Worm (Caenorhabditis elegans) whole organism, L2 larva: ENCODE data around the gene gcc-1.

ENCODE experiments used
- C34F6.9 ChIP-seq: fragments of 150-350 bp; optimal IDR thresholded peaks from 2 replicates; lab custom pipeline; 2014; ENCODE audit warnings: missing biosample characterization, missing genetic modification characterization
- F13H6.1 ChIP-seq: sonication (generic microtip); optimal IDR thresholded peaks from 2 replicates; lab custom pipeline; 2016; ENCODE audit warnings: missing genetic modification characterization, missing compliant biosample characterization
- ZK546.5 ChIP-seq: sonication (generic microtip); optimal IDR thresholded peaks from 2 replicates; lab custom pipeline; 2017; ENCODE audit warnings: missing biosample characterization, missing genetic modification characterization
- aly-2 ChIP-seq: fragments of 150-350 bp; optimal IDR thresholded peaks from 2 replicates; lab custom pipeline; 2014; ENCODE audit warnings: missing biosample characterization, missing genetic modification characterization
- ama-1 ChIP-seq: fragments of 150-350 bp; optimal IDR thresholded peaks from 2 replicates; lab custom pipeline; 2018; ENCODE audit warnings: inconsistent platforms
- ceh-82 ChIP-seq: fragments of 150-350 bp; optimal IDR thresholded peaks from 2 replicates; lab custom pipeline; 2014; ENCODE audit warnings: missing biosample characterization, missing genetic modification characterization
- crh-2 ChIP-seq: sonication (generic microtip); optimal IDR thresholded peaks from 2 replicates; lab custom pipeline; 2017; ENCODE audit warnings: missing biosample characterization, missing genetic modification characterization
- dmd-4 ChIP-seq: sonication (generic microtip); optimal IDR thresholded peaks from 2 replicates; lab custom pipeline; 2017; ENCODE audit warnings: missing biosample characterization, missing genetic modification characterization
- egl-27 ChIP-seq: sonication (generic microtip); optimal IDR thresholded peaks from 3 replicates; lab custom pipeline; 2017; ENCODE audit warnings: missing biosample characterization, missing genetic modification reagents, missing genetic modification characterization
- elt-1 ChIP-seq: fragments of 150-350 bp; optimal IDR thresholded peaks from 2 replicates; lab custom pipeline; 2014; ENCODE audit warnings: missing biosample characterization, missing genetic modification characterization
- fos-1 ChIP-seq: fragments of 150-350 bp; optimal IDR thresholded peaks from 2 replicates; lab custom pipeline; 2014; ENCODE audit warnings: missing biosample characterization, missing genetic modification characterization
- lin-13 ChIP-seq: fragments of 150-350 bp; optimal IDR thresholded peaks from 2 replicates; lab custom pipeline; 2014; ENCODE audit warnings: missing biosample characterization, missing genetic modification reagents, missing genetic modification characterization
- mdl-1 ChIP-seq, 2 experiments: fragments of 150-350 bp in 1 of 2; sonication (generic microtip) in 1 of 2; optimal IDR thresholded peaks; 2 replicates each; lab custom pipeline; 2017; ENCODE audit warnings: missing biosample characterization in 2 of 2, missing genetic modification characterization in 2 of 2
- nhr-10 ChIP-seq: sonication (generic microtip); optimal IDR thresholded peaks from 2 replicates; lab custom pipeline; 2017; ENCODE audit warnings: missing biosample characterization, missing genetic modification characterization
- nhr-11 ChIP-seq: fragments of 150-350 bp; optimal IDR thresholded peaks from 2 replicates; lab custom pipeline; 2014; ENCODE audit warnings: missing biosample characterization, missing genetic modification characterization
- nhr-129 ChIP-seq: fragments of 150-350 bp; optimal IDR thresholded peaks from 2 replicates; lab custom pipeline; 2014; ENCODE audit warnings: missing biosample characterization, missing genetic modification characterization
- nhr-237 ChIP-seq: fragments of 150-350 bp; optimal IDR thresholded peaks from 2 replicates; lab custom pipeline; 2014; ENCODE audit warnings: missing biosample characterization, missing genetic modification characterization
- nhr-25 ChIP-seq: fragments of 150-350 bp; sonication (generic microtip); optimal IDR thresholded peaks from 3 replicates; lab custom pipeline; 2014; ENCODE audit warnings: missing biosample characterization, missing genetic modification characterization
- nhr-6 ChIP-seq: fragments of 150-350 bp; optimal IDR thresholded peaks from 2 replicates; lab custom pipeline; 2014; ENCODE audit warnings: missing biosample characterization, missing genetic modification characterization
- skn-1 ChIP-seq: sonication (generic microtip); optimal IDR thresholded peaks from 2 replicates; lab custom pipeline; 2017; ENCODE audit warnings: missing biosample characterization, missing genetic modification characterization
- sma-3 ChIP-seq: sonication (generic microtip); optimal IDR thresholded peaks from 2 replicates; lab custom pipeline; 2016; ENCODE audit warnings: missing genetic modification reagents, missing genetic modification characterization, missing compliant biosample characterization
- sma-9 ChIP-seq, 2 experiments: fragments of 150-350 bp in 1 of 2; sonication (generic microtip) in 1 of 2; optimal IDR thresholded peaks; 2 replicates each; lab custom pipeline; 2014 to 2016; ENCODE audit warnings: missing genetic modification characterization in 2 of 2, mild to moderate bottlenecking in 1 of 2, missing biosample characterization in 1 of 2, missing compliant biosample characterization in 1 of 2, missing genetic modification reagents in 1 of 2, moderate library complexity in 1 of 2
- snpc-4 ChIP-seq: fragments of 150-350 bp; optimal IDR thresholded peaks from 2 replicates; lab custom pipeline; 2014; ENCODE audit warnings: missing biosample characterization, missing genetic modification characterization
- unc-39 ChIP-seq: fragments of 150-350 bp; optimal IDR thresholded peaks from 2 replicates; lab custom pipeline; 2014; ENCODE audit warnings: missing biosample characterization, missing genetic modification characterization
- zag-1 ChIP-seq: fragments of 150-350 bp; optimal IDR thresholded peaks from 2 replicates; lab custom pipeline; 2014; ENCODE audit warnings: missing biosample characterization, missing genetic modification characterization
- ztf-1 ChIP-seq: fragments of 200-800 bp; sonication (Bioruptor generic); conservative IDR thresholded peaks from 2 replicates; pipeline ENCODE4 v1.3.6; 2022; ENCODE audit warnings: missing genetic modification characterization, missing compliant biosample characterization
- ztf-11 ChIP-seq: sonication (generic microtip); optimal IDR thresholded peaks from 2 replicates; lab custom pipeline; 2017; ENCODE audit warnings: missing biosample characterization, missing genetic modification characterization

gcc-1 gene

ce11 chrX:3154562-3154961, 5.2 kb upstream of the gcc-1 start:
- no peak for TF ChIP-seq snpc-4 (tag; lab: Kevin White, UChicago)
- peak; percentile 1 for TF ChIP-seq crh-2 (tag; lab: Kevin White, UChicago)
- TF ChIP-seq fos-1 (tag; lab: Kevin White, UChicago), result peak; percentile 39
- peak; percentile 34 for TF ChIP-seq sma-9 (GFP tag; optimal IDR thresholded peaks at IDR 0.05; lab: Kevin White, UChicago)
- TF ChIP-seq sma-9 (tag; optimal IDR thresholded peaks at IDR 0.05; lab: Kevin White, UChicago), result no peak
- TF ChIP-seq nhr-129, result peak; percentile 59

- TF ChIP-seq nhr-10 (tag; lab: Kevin White, UChicago) (no peak), fos-1 (tag; lab: Kevin White, UChicago) (peak; percentile 45)
- TF ChIP-seq, all 48 proteins: peak for 1
These were observed 4.5 kb upstream of the gcc-1 start for ce11 chrX:3155111-3155843.

ce11 chrX:3156062-3156791, 3.5 kb upstream of the gcc-1 start:
- TF ChIP-seq skn-1 (no peak), nhr-25 (no peak), fos-1 (tag; lab: Kevin White, UChicago) (peak; percentile 86), sma-3 (GFP tag; lab: Kevin White, UChicago) (peak; percentile 9)

ce11 chrX:3163972-3164575, 4.3 kb downstream of the gcc-1 start, which contains the start of gene syx-6:
TSS of gene syx-6 (plus strand) at chrX:3164525.
- TF ChIP-seq aly-2 (tag; lab: Kevin White, UChicago) (no peak), elt-1 (tag; lab: Kevin White, UChicago) (peak; percentile 6), mdl-1 (tag; optimal IDR thresholded peaks at IDR 0.05; lab: Kevin White, UChicago) (no peak), nhr-237 (tag; lab: Kevin White, UChicago) (no peak), ztf-11 (no peak), ztf-1 (GFP tag; lab: Robert Waterston, UW) (no peak), skn-1 (no peak), nhr-6 (tag; lab: Kevin White, UChicago) (no peak)

- TF ChIP-seq lin-13 (GFP tag; lab: Kevin White, UChicago) (no peak), fos-1 (tag; lab: Kevin White, UChicago) (peak; percentile 17)
- TF ChIP-seq, all 48 proteins: peak for 1
These were observed 5.8 kb downstream of the gcc-1 start, which contains the start of gene pfut-1 for ce11 chrX:3165569-3165968. TSS of gene pfut-1 (plus strand) at chrX:3165826.

- no peak for TF ChIP-seq F13H6.1 (tag; lab: Kevin White, UChicago)
- TF ChIP-seq nhr-11 (tag; lab: Kevin White, UChicago), result no peak
- TF ChIP-seq ztf-11, result no peak
- TF ChIP-seq zag-1 (tag; lab: Kevin White, UChicago), result no peak
- TF ChIP-seq unc-39 (tag; lab: Kevin White, UChicago), result no peak
- TF ChIP-seq lin-13 (GFP tag; lab: Kevin White, UChicago), result no peak
- no peak for TF ChIP-seq ZK546.5 (tag; lab: Kevin White, UChicago)
- TF ChIP-seq sma-3 (GFP tag; lab: Kevin White, UChicago), result no peak
- no peak for TF ChIP-seq dmd-4 (tag; lab: Kevin White, UChicago)
- TF ChIP-seq ama-1 (lab: Kevin White, UChicago), result no peak
- no peak for TF ChIP-seq egl-27 (tag; lab: Kevin White, UChicago)
- TF ChIP-seq ceh-82, result no peak
- no peak for TF ChIP-seq snpc-4 (tag; lab: Kevin White, UChicago)
- TF ChIP-seq C34F6.9 (tag; lab: Kevin White, UChicago), result no peak
These were observed 10.7 kb downstream of the gcc-1 start, which contains the start of gene C15C7.6 for ce11 chrX:3170456-3170855. TSS of gene C15C7.6 (minus strand) at chrX:3170556.
